Fruit fly (Drosophila melanogaster) whole organism, prepupa: ENCODE data around the gene Rrp40.

Experiments
- Blimp-1 ChIP-seq: fragments of 200-800 bp; sonication (Bioruptor generic); optimal IDR thresholded peaks from 3 replicates; lab custom pipeline; 2017; ENCODE audit warnings: missing biosample characterization, missing genetic modification characterization, mild to moderate bottlenecking, moderate library complexity, missing genetic modification reagents
- CG10631 ChIP-seq: fragments of 200-800 bp; sonication (Bioruptor generic); optimal IDR thresholded peaks from 2 replicates; lab custom pipeline; 2016; ENCODE audit warnings: missing biosample characterization, missing genetic modification characterization
- CG10669 ChIP-seq: fragments of 200-800 bp; sonication (Bioruptor generic); optimal IDR thresholded peaks from 3 replicates; lab custom pipeline; 2018; ENCODE audit warnings: missing biosample characterization, mild to moderate bottlenecking, missing genetic modification characterization, moderate library complexity
- CG11294 ChIP-seq: fragments of 200-800 bp; sonication (Bioruptor generic); IDR thresholded peaks from 2 replicates; pipeline ENCODE4 v1.3.6; 2022; ENCODE audit warnings: missing biosample characterization, missing genetic modification characterization
- CG11762 ChIP-seq: fragments of 200-800 bp; sonication (Bioruptor generic); optimal IDR thresholded peaks from 3 replicates; lab custom pipeline; 2016; ENCODE audit warnings: missing biosample characterization, missing genetic modification characterization; ENCODE audit not compliant: insufficient read depth
- CG11902 ChIP-seq: fragments of 200-800 bp; sonication (Bioruptor generic); optimal IDR thresholded peaks from 3 replicates; lab custom pipeline; 2016; ENCODE audit warnings: missing biosample characterization, missing genetic modification characterization
- CG15336 ChIP-seq: fragments of 200-800 bp; sonication (Bioruptor generic); IDR thresholded peaks from 2 replicates; pipeline ENCODE4 v1.3.6; 2022; ENCODE audit warnings: missing biosample characterization, missing genetic modification characterization
- CG1621 ChIP-seq: fragments of 200-800 bp; sonication (Bioruptor generic); optimal IDR thresholded peaks from 3 replicates; lab custom pipeline; 2018; ENCODE audit warnings: missing biosample characterization, mild to moderate bottlenecking, missing genetic modification characterization
- CG16779 ChIP-seq: fragments of 200-800 bp; sonication (Bioruptor generic); optimal IDR thresholded peaks from 3 replicates; lab custom pipeline; 2017; ENCODE audit warnings: missing biosample characterization, mild to moderate bottlenecking, missing genetic modification characterization
- CG3032 ChIP-seq: fragments of 200-800 bp; optimal IDR thresholded peaks from 2 replicates; lab custom pipeline; 2019; ENCODE audit warnings: missing biosample characterization, mild to moderate bottlenecking, missing genetic modification characterization, moderate library complexity
- CG31627 ChIP-seq: fragments of 200-800 bp; sonication (Bioruptor generic); optimal IDR thresholded peaks from 3 replicates; lab custom pipeline; 2016; ENCODE audit warnings: missing biosample characterization, missing genetic modification characterization
- CG32006 ChIP-seq: fragments of 200-800 bp; sonication (Bioruptor generic); optimal IDR thresholded peaks from 3 replicates; lab custom pipeline; 2017; ENCODE audit warnings: missing biosample characterization, mild to moderate bottlenecking, missing genetic modification characterization
- CG34406 ChIP-seq: fragments of 200-800 bp; sonication (Bioruptor generic); optimal IDR thresholded peaks from 3 replicates; lab custom pipeline; 2016; ENCODE audit warnings: missing biosample characterization, missing genetic modification characterization
- CG3919 ChIP-seq: fragments of 200-800 bp; sonication (Bioruptor generic); optimal IDR thresholded peaks from 3 replicates; lab custom pipeline; 2016; ENCODE audit warnings: missing biosample characterization, missing genetic modification characterization
- CG6163 ChIP-seq: fragments of 200-800 bp; sonication (Bioruptor generic); IDR thresholded peaks from 3 replicates; pipeline ENCODE4 v1.3.6; 2022; ENCODE audit warnings: missing biosample characterization, missing genetic modification characterization
- CG6276 ChIP-seq: fragments of 200-800 bp; sonication (Bioruptor generic); optimal IDR thresholded peaks from 2 replicates; lab custom pipeline; 2017; ENCODE audit warnings: missing biosample characterization, mild to moderate bottlenecking, missing genetic modification characterization
- CG6792 ChIP-seq: fragments of 200-800 bp; sonication (Bioruptor generic); optimal IDR thresholded peaks from 3 replicates; lab custom pipeline; 2016; ENCODE audit warnings: missing biosample characterization, missing genetic modification characterization
- CG6808 ChIP-seq: fragments of 200-800 bp; sonication (Bioruptor generic); optimal IDR thresholded peaks from 3 replicates; lab custom pipeline; 2017; ENCODE audit warnings: missing biosample characterization, missing genetic modification characterization, mild to moderate bottlenecking, moderate library complexity, missing genetic modification reagents
- CG6854 ChIP-seq: fragments of 200-800 bp; sonication (Bioruptor generic); optimal IDR thresholded peaks from 2 replicates; lab custom pipeline; 2017; ENCODE audit warnings: missing biosample characterization, mild to moderate bottlenecking, missing genetic modification characterization
- CG7368 ChIP-seq: fragments of 200-800 bp; sonication (Bioruptor generic); optimal IDR thresholded peaks from 3 replicates; lab custom pipeline; 2016; ENCODE audit warnings: missing biosample characterization, missing genetic modification characterization
- CG8119 ChIP-seq: fragments of 200-800 bp; sonication (Bioruptor generic); IDR thresholded peaks from 3 replicates; pipeline ENCODE4 v1.3.6; 2022; ENCODE audit warnings: missing biosample characterization, missing genetic modification characterization
- CG8632 ChIP-seq: fragments of 200-800 bp; sonication (Bioruptor generic); optimal IDR thresholded peaks from 3 replicates; lab custom pipeline; 2016; ENCODE audit warnings: missing biosample characterization, missing genetic modification characterization
- CG9139 ChIP-seq: fragments of 200-800 bp; sonication (Bioruptor generic); optimal IDR thresholded peaks from 3 replicates; lab custom pipeline; 2017; ENCODE audit warnings: missing biosample characterization, mild to moderate bottlenecking, missing genetic modification characterization
- Eip75B ChIP-seq: fragments of 200-800 bp; sonication (Bioruptor generic); optimal IDR thresholded peaks from 3 replicates; lab custom pipeline; 2016; ENCODE audit warnings: missing biosample characterization, missing genetic modification characterization
- Eip78C ChIP-seq: fragments of 200-800 bp; sonication (Bioruptor generic); peaks from one replicate; lab custom pipeline; 2016; ENCODE audit warnings: missing biosample characterization, missing genetic modification characterization
- Eip93F ChIP-seq: fragments of 200-800 bp; sonication (Bioruptor generic); optimal IDR thresholded peaks from 2 replicates; lab custom pipeline; 2016; ENCODE audit warnings: missing biosample characterization, mild to moderate bottlenecking, missing genetic modification characterization
- Ets21C ChIP-seq: fragments of 200-800 bp; sonication (Bioruptor generic); optimal IDR thresholded peaks from 3 replicates; lab custom pipeline; 2016; ENCODE audit warnings: missing biosample characterization, missing genetic modification characterization
- Ets96B ChIP-seq: fragments of 200-800 bp; optimal IDR thresholded peaks from 2 replicates; lab custom pipeline; 2019; ENCODE audit warnings: missing biosample characterization, mild to moderate bottlenecking, missing genetic modification characterization, moderate library complexity
- Gug ChIP-seq: fragments of 200-800 bp; sonication (Bioruptor generic); IDR thresholded peaks from 2 replicates; pipeline ENCODE4 v1.3.6; 2022; ENCODE audit warnings: missing biosample characterization, missing genetic modification characterization
- Hr38 ChIP-seq: sonication (Bioruptor generic); optimal IDR thresholded peaks from 2 replicates; lab custom pipeline; 2016; ENCODE audit warnings: missing biosample characterization, missing genetic modification characterization
- Hr39 ChIP-seq: fragments of 200-800 bp; sonication (Bioruptor generic); optimal IDR thresholded peaks from 2 replicates; lab custom pipeline; 2016; ENCODE audit warnings: missing biosample characterization, missing genetic modification characterization
- Lpt ChIP-seq: fragments of 200-800 bp; sonication (Bioruptor generic); optimal IDR thresholded peaks from 3 replicates; lab custom pipeline; 2016; ENCODE audit warnings: missing biosample characterization, missing genetic modification characterization
- Met ChIP-seq: fragments of 200-800 bp; sonication (Bioruptor generic); optimal IDR thresholded peaks from 3 replicates; lab custom pipeline; 2016; ENCODE audit warnings: missing biosample characterization, missing genetic modification characterization
- OdsH ChIP-seq: fragments of 200-800 bp; sonication (Bioruptor generic); optimal IDR thresholded peaks from 3 replicates; lab custom pipeline; 2016; ENCODE audit warnings: missing biosample characterization, missing genetic modification characterization
- Smox ChIP-seq: fragments of 200-800 bp; sonication (Bioruptor generic); optimal IDR thresholded peaks from 3 replicates; lab custom pipeline; 2016; ENCODE audit warnings: missing biosample characterization, missing genetic modification characterization
- Sox102F ChIP-seq: fragments of 200-800 bp; sonication (Bioruptor generic); optimal IDR thresholded peaks from 2 replicates; lab custom pipeline; 2016; ENCODE audit warnings: missing biosample characterization, mild to moderate bottlenecking, missing genetic modification characterization
- Sox14 ChIP-seq: fragments of 200-800 bp; sonication (Bioruptor generic); optimal IDR thresholded peaks from 3 replicates; lab custom pipeline; 2016; ENCODE audit warnings: missing biosample characterization, missing genetic modification characterization
- Sox15 ChIP-seq: fragments of 200-800 bp; sonication (Bioruptor generic); optimal IDR thresholded peaks from 3 replicates; lab custom pipeline; 2016; ENCODE audit warnings: missing biosample characterization, missing genetic modification characterization
- acj6 ChIP-seq: fragments of 200-800 bp; sonication (Bioruptor generic); optimal IDR thresholded peaks from 3 replicates; lab custom pipeline; 2016; ENCODE audit warnings: missing biosample characterization, missing genetic modification characterization
- cyc ChIP-seq: fragments of 200-800 bp; sonication (Bioruptor generic); optimal IDR thresholded peaks from 3 replicates; lab custom pipeline; 2016; ENCODE audit warnings: missing biosample characterization, missing genetic modification characterization
- dac ChIP-seq: fragments of 200-800 bp; sonication (Bioruptor generic); optimal IDR thresholded peaks from 2 replicates; lab custom pipeline; 2017; ENCODE audit warnings: missing biosample characterization, mild to moderate bottlenecking, missing genetic modification characterization
- dsx ChIP-seq: fragments of 200-800 bp; optimal IDR thresholded peaks from 3 replicates; lab custom pipeline; 2019; ENCODE audit warnings: missing biosample characterization, mild to moderate bottlenecking, missing genetic modification characterization, moderate library complexity; ENCODE audit not compliant: poor library complexity, severe bottlenecking
- eg ChIP-seq: fragments of 200-800 bp; sonication (Bioruptor generic); IDR thresholded peaks from 3 replicates; pipeline ENCODE4 v1.3.6; 2022; ENCODE audit warnings: missing biosample characterization, missing genetic modification characterization
- esn ChIP-seq: fragments of 200-800 bp; sonication (Bioruptor generic); optimal IDR thresholded peaks from 2 replicates; lab custom pipeline; 2016; ENCODE audit warnings: missing biosample characterization, mild to moderate bottlenecking, missing genetic modification characterization, moderate library complexity
- fd59A ChIP-seq: fragments of 200-800 bp; sonication (Bioruptor generic); optimal IDR thresholded peaks from 2 replicates; lab custom pipeline; 2017; ENCODE audit warnings: missing biosample characterization, mild to moderate bottlenecking, missing genetic modification characterization, missing genetic modification reagents
- fd85E ChIP-seq: fragments of 200-800 bp; sonication (Bioruptor generic); optimal IDR thresholded peaks from 3 replicates; lab custom pipeline; 2016; ENCODE audit warnings: missing biosample characterization, missing genetic modification characterization
- fkh ChIP-seq: fragments of 200-800 bp; sonication (Bioruptor generic); optimal IDR thresholded peaks from 3 replicates; lab custom pipeline; 2017; ENCODE audit warnings: missing biosample characterization, mild to moderate bottlenecking, missing genetic modification characterization, moderate library complexity
- lz ChIP-seq: fragments of 200-800 bp; sonication (Bioruptor generic); optimal IDR thresholded peaks from 3 replicates; lab custom pipeline; 2016; ENCODE audit warnings: missing biosample characterization, missing genetic modification characterization
- net ChIP-seq: fragments of 200-800 bp; sonication (Bioruptor generic); optimal IDR thresholded peaks from 3 replicates; lab custom pipeline; 2016; ENCODE audit warnings: missing biosample characterization, missing genetic modification characterization
- pdm3 ChIP-seq: fragments of 200-800 bp; sonication (Bioruptor generic); optimal IDR thresholded peaks from 3 replicates; lab custom pipeline; 2016; ENCODE audit warnings: missing biosample characterization, missing genetic modification characterization
- spab ChIP-seq: fragments of 200-800 bp; sonication (Bioruptor generic); optimal IDR thresholded peaks from 2 replicates; lab custom pipeline; 2017; ENCODE audit warnings: missing biosample characterization, mild to moderate bottlenecking, missing genetic modification characterization, missing genetic modification reagents
- ss ChIP-seq, 2 experiments: fragments of 200-800 bp; sonication (Bioruptor generic); optimal IDR thresholded peaks; 2 replicates in 1 of 2; 3 replicates in 1 of 2; lab custom pipeline; 2017 to 2018; ENCODE audit warnings: mild to moderate bottlenecking in 2 of 2, missing biosample characterization in 2 of 2, missing genetic modification characterization in 2 of 2, moderate library complexity in 1 of 2
- svp ChIP-seq: fragments of 200-800 bp; sonication (Bioruptor generic); peaks from one replicate; lab custom pipeline; 2016; ENCODE audit warnings: missing biosample characterization, missing genetic modification characterization

Rrp40 gene

dm6 chr2L:1732189-1732588, 3.7 kb downstream of the Rrp40 start, which contains the start of the genes CG17652 and CG17646:
Gene CG17652 (minus strand): TSS chr2L:1732356.
Gene CG17646 (plus strand): TSS chr2L:1732524.
- TF ChIP-seq Sox102F (no peak), CG7368 (GFP tag; lab: Kevin White, UChicago) (no peak), Blimp-1 (GFP tag; lab: Kevin White, UChicago) (no peak), CG6276 (GFP tag; lab: Kevin White, UChicago) (no peak), eg (GFP tag; lab: Robert Waterston, UW) (no peak), spab (GFP tag; lab: Kevin White, UChicago) (no peak), Hr39 (no peak), OdsH (no peak), CG1621 (tag; lab: Kevin White, UChicago) (no peak), CG6854 (GFP tag; lab: Kevin White, UChicago) (peak; percentile 1), CG31627 (no peak), cyc (GFP tag; lab: Kevin White, UChicago) (no peak), CG8119 (GFP tag; lab: Robert Waterston, UW) (no peak), esn (GFP tag; lab: Kevin White, UChicago) (peak; percentile 40), CG9139 (GFP tag; lab: Kevin White, UChicago) (no peak), dac (GFP tag; lab: Kevin White, UChicago) (no peak), Sox15 (no peak), svp (GFP tag; lab: Kevin White, UChicago) (no peak), dsx (GFP tag; lab: Kevin White, UChicago) (no peak), CG11902 (GFP tag; lab: Kevin White, UChicago) (no peak), CG3032 (tag; lab: Kevin White, UChicago) (no peak), CG11762 (GFP tag; lab: Kevin White, UChicago) (no peak), CG10631 (GFP tag; lab: Kevin White, UChicago) (no peak), Sox14 (GFP tag; lab: Kevin White, UChicago) (peak; percentile 2), pdm3 (GFP tag; lab: Kevin White, UChicago) (no peak), Lpt (no peak), Ets21C (no peak), CG15336 (GFP tag; lab: Robert Waterston, UW) (no peak), fd85E (no peak), Eip78C (GFP tag; lab: Kevin White, UChicago) (peak; percentile 61), CG16779 (tag; lab: Kevin White, UChicago) (no peak), CG3919 (GFP tag; lab: Kevin White, UChicago) (no peak), Met (GFP tag; lab: Kevin White, UChicago) (no peak), acj6 (GFP tag; lab: Kevin White, UChicago) (no peak), Gug (no peak), Ets96B (tag; lab: Kevin White, UChicago) (no peak), CG34406 (GFP tag; lab: Kevin White, UChicago) (no peak), net (GFP tag; lab: Kevin White, UChicago) (no peak), Smox (GFP tag; lab: Kevin White, UChicago) (no peak), Hr38 (GFP tag; lab: Kevin White, UChicago) (no peak), fd59A (no peak), lz (GFP tag; lab: Kevin White, UChicago) (no peak), Eip75B (GFP tag; lab: Kevin White, UChicago) (no peak), CG10669 (GFP tag; lab: Kevin White, UChicago) (no peak), CG11294 (GFP tag; lab: Robert Waterston, UW) (no peak), ss (GFP tag; optimal IDR thresholded peaks at IDR 0.05; lab: Kevin White, UChicago) (peak in 1 of 2 experiments; percentile 8), CG6792 (no peak), CG6163 (peak; percentile 45; the same call in 2 of the 3 replicates), CG32006 (GFP tag; lab: Kevin White, UChicago) (no peak), CG8632 (GFP tag; lab: Kevin White, UChicago) (no peak), fkh (GFP tag; lab: Kevin White, UChicago) (peak; percentile 66), Eip93F (GFP tag; lab: Kevin White, UChicago) (no peak), CG6808 (no peak)
